Worm (Caenorhabditis elegans): ENCODE results near the gene wht-6.

ce11 chrIII:6492807-6493206 lies 21.3 kb downstream of the wht-6 start, which contains the start of gene srb-11:
- no peak for TF ChIP-seq nhr-25 (tag; optimal IDR thresholded peaks at IDR 0.05; ENCODE audit: borderline replicate concordance, insufficient read depth)
- no peak for TF ChIP-seq ztf-11 (tag; optimal IDR thresholded peaks at IDR 0.05)
- no peak for TF ChIP-seq nhr-237 (tag; optimal IDR thresholded peaks at IDR 0.05)
- no peak for TF ChIP-seq egl-27 (tag; optimal IDR thresholded peaks at IDR 0.05)
- TF ChIP-seq lin-39 (tag; optimal IDR thresholded peaks at IDR 0.05), result no peak
- no peak for TF ChIP-seq snpc-4 (tag; optimal IDR thresholded peaks at IDR 0.05)
- TF ChIP-seq unc-39 (tag; optimal IDR thresholded peaks at IDR 0.05), result no peak
- no peak for TF ChIP-seq ceh-82 (tag; optimal IDR thresholded peaks at IDR 0.05)

Measured in whole organism, L4 larva.